Worm (Caenorhabditis elegans): Measurements from ENCODE around the gene F44E5.1.
"Not testable (repeated sequence)": the region's sequence is repeated elsewhere in the genome, so short reads cannot be mapped to it uniquely, and the experiment has no call there.

Gene F44E5.1

DNA sequence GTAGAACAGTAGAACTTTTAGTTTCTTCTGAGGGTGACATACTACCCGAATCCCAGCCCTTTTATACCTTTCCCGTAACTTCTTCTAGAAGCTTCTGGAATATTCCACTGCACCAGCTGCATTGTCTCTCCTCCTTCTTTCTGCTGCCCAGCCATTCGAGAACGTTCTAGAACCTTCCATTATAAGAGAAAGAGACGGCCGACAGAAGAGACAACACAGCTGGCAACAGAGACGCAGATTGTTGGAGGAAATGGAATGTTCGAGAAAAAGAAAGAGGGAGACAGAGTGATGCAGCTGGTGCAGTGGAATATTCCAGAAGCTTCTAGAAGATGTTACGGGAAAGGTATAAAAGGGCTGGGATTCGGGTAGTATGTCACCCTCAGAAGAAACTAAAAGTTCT is 15.1 kb downstream of the F44E5.1 start, which contains the start of the genes F44E5.4 and F44E5.5 (continued):
- TF ChIP-seq hmg-1.1 (GFP tag; IDR thresholded peaks at IDR 0.05) (peak; percentile 99), zfp-3 (GFP tag; conservative IDR thresholded peaks at IDR 0.05) (peak; percentile 100), tra-1 (GFP tag; IDR thresholded peaks at IDR 0.05) (peak; percentile 100), unc-39 (tag; optimal IDR thresholded peaks at IDR 0.05) (peak; percentile 79), zip-2 (tag; optimal IDR thresholded peaks at IDR 0.05) (peak; percentile 81), zip-11 (GFP tag; IDR thresholded peaks at IDR 0.05) (peak; percentile 95), mxl-2 (GFP tag; conservative IDR thresholded peaks at IDR 0.05) (peak; percentile 94), T20F7.1 (GFP tag; optimal IDR thresholded peaks at IDR 0.05) (peak; percentile 81), lin-1 (GFP tag; IDR thresholded peaks at IDR 0.05) (peak; percentile 99), set-16 (GFP tag; IDR thresholded peaks at IDR 0.05) (peak; percentile 99), vab-7 (GFP tag; IDR thresholded peaks at IDR 0.05) (peak; percentile 98), F44E2.7 (GFP tag; IDR thresholded peaks at IDR 0.05) (peak; percentile 95), lin-13 (GFP tag; optimal IDR thresholded peaks at IDR 0.05) (peak; percentile 64), madf-5 (GFP tag; IDR thresholded peaks at IDR 0.05) (peak; percentile 99), nhr-111 (GFP tag; optimal IDR thresholded peaks at IDR 0.05) (peak; percentile 97), F10B5.3 (tag; optimal IDR thresholded peaks at IDR 0.05) (peak; percentile 89), zfp-2 (tag; optimal IDR thresholded peaks at IDR 0.05) (peak; percentile 51), gei-8 (GFP tag; optimal IDR thresholded peaks at IDR 0.05) (peak; percentile 96), sdz-12 (GFP tag; optimal IDR thresholded peaks at IDR 0.05) (peak; percentile 97), daf-16 (GFP tag; optimal IDR thresholded peaks at IDR 0.05) (peak; percentile 39 to 97), daf-16 (tag; optimal IDR thresholded peaks at IDR 0.05) (peak; percentile 58), mdl-1 (tag; optimal IDR thresholded peaks at IDR 0.05) (peak in 1 of 2 experiments; percentile 45), arid-1 (GFP tag; conservative IDR thresholded peaks at IDR 0.05) (peak; percentile 98), F26F4.8 (GFP tag; conservative IDR thresholded peaks at IDR 0.05) (peak; percentile 83; the same call in 1 of the 2 replicates), nhr-25 (tag; optimal IDR thresholded peaks at IDR 0.05; ENCODE audit: borderline replicate concordance, insufficient read depth) (peak; percentile 68), nhr-41 (GFP tag; IDR thresholded peaks at IDR 0.05) (peak; percentile 99), nhr-77 (tag; optimal IDR thresholded peaks at IDR 0.05) (peak; percentile 40), ceh-20 (GFP tag; IDR thresholded peaks at IDR 0.05) (peak; percentile 100), mxl-3 (GFP tag; optimal IDR thresholded peaks at IDR 0.05) (peak; percentile 87), dve-1 (tag; optimal IDR thresholded peaks at IDR 0.05; ENCODE audit: insufficient read depth) (peak; percentile 89), unc-62 (GFP tag; optimal IDR thresholded peaks at IDR 0.05 in 1 of 2) (peak in 1 of 2 experiments; percentile 96), nhr-102 (tag; optimal IDR thresholded peaks at IDR 0.05) (peak; percentile 93), nhr-10 (tag; optimal IDR thresholded peaks at IDR 0.05) (peak; percentile 82), daf-19 (GFP tag; conservative IDR thresholded peaks at IDR 0.05) (peak; percentile 100), madf-9 (GFP tag; conservative IDR thresholded peaks at IDR 0.05) (peak; percentile 96), ZK337.2 (GFP tag; IDR thresholded peaks at IDR 0.05) (peak; percentile 80), Y5F2A.4 (GFP tag; optimal IDR thresholded peaks at IDR 0.05) (peak; percentile 89), lin-38 (GFP tag; IDR thresholded peaks at IDR 0.05) (peak; percentile 91), dmd-8 (GFP tag; IDR thresholded peaks at IDR 0.05) (peak; percentile 91), dpl-1 (GFP tag; optimal IDR thresholded peaks at IDR 0.05) (peak; percentile 46), nhr-48 (tag; optimal IDR thresholded peaks at IDR 0.05) (peak; percentile 89), hif-1 (tag; optimal IDR thresholded peaks at IDR 0.05) (peak; percentile 83 to 91), hlh-11 (tag; optimal IDR thresholded peaks at IDR 0.05) (peak; percentile 100), ctbp-1 (GFP tag; IDR thresholded peaks at IDR 0.05) (peak; percentile 100), snpc-1.2 (GFP tag; IDR thresholded peaks at IDR 0.05) (peak; percentile 96), spr-3 (GFP tag; optimal IDR thresholded peaks at IDR 0.05) (peak; percentile 95), nhr-42 (GFP tag; IDR thresholded peaks at IDR 0.05) (peak; percentile 97), Y48G9A.11 (GFP tag; IDR thresholded peaks at IDR 0.05) (peak; percentile 95), ceh-32 (tag; optimal IDR thresholded peaks at IDR 0.05; ENCODE audit: poor library complexity) (peak; percentile 42)
- TF ChIP-seq unc-62 (tag; optimal IDR thresholded peaks at IDR 0.05) = not testable (repeated sequence)
